ENCODE assay signal across 1 fruit fly cellular context in genomic region chrX:2300293-2301068, dm6.
A peak's percentile ranks its signal among the peaks of the same experiment; 100 is the strongest.
TF ChIP-seq lines count a peak whose summit lies in the region.

No protein-coding gene starts in this region.

TF ChIP-seq in whole organism, embryonic, 481 proteins besides CTCF, POLR2A, EP300 and RAD21 (continued from another document and continues in another):
- peak; percentile 90 for TF ChIP-seq CG11085 (GFP tag; IDR thresholded peaks at IDR 0.05; lab: Robert Waterston, UW)
- TF ChIP-seq Hr3 (GFP tag; optimal IDR thresholded peaks at IDR 0.05; lab: Kevin White, UChicago) = peak; percentile 90
- peak; percentile 95 for TF ChIP-seq jing (GFP tag; optimal IDR thresholded peaks at IDR 0.05; lab: Kevin White, UChicago)
- TF ChIP-seq Gsc (GFP tag; IDR thresholded peaks at IDR 0.05; lab: Robert Waterston, UW) = peak; percentile 94
- TF ChIP-seq CG12155 (GFP tag; optimal IDR thresholded peaks at IDR 0.05; lab: Kevin White, UChicago) = peak; percentile 81
- TF ChIP-seq Lpt (GFP tag; optimal IDR thresholded peaks at IDR 0.05; lab: Kevin White, UChicago) = no peak
- peak; percentile 98 for TF ChIP-seq Aef1 (GFP tag; IDR thresholded peaks at IDR 0.05; lab: Robert Waterston, UW)
- no peak for TF ChIP-seq lov (optimal IDR thresholded peaks at IDR 0.05; lab: Kevin White, UChicago)
- TF ChIP-seq lov (GFP tag; IDR thresholded peaks at IDR 0.05; lab: Robert Waterston, UW) = peak; percentile 96
- peak; percentile 84 to 90 for TF ChIP-seq Pdp1 (GFP tag; optimal IDR thresholded peaks at IDR 0.05; lab: Kevin White, UChicago)
- no peak for TF ChIP-seq mld (GFP tag; IDR thresholded peaks at IDR 0.05; lab: Robert Waterston, UW; ENCODE audit: partially characterized antibody)
- TF ChIP-seq gcm (GFP tag; optimal IDR thresholded peaks at IDR 0.05; lab: Kevin White, UChicago) = peak; percentile 94
- peak; percentile 73 for TF ChIP-seq Doc2 (GFP tag; IDR thresholded peaks at IDR 0.05; lab: Robert Waterston, UW)
- peak; percentile 93 for TF ChIP-seq chn (GFP tag; optimal IDR thresholded peaks at IDR 0.05; lab: Kevin White, UChicago)
- peak; percentile 93 for TF ChIP-seq CG1024 (GFP tag; IDR thresholded peaks at IDR 0.05; lab: Robert Waterston, UW)
- TF ChIP-seq NC2β (GFP tag; optimal IDR thresholded peaks at IDR 0.05; lab: Kevin White, UChicago) = peak; percentile 89
- peak; percentile 90 for TF ChIP-seq CG1602 (GFP tag; optimal IDR thresholded peaks at IDR 0.05; lab: Kevin White, UChicago)
- TF ChIP-seq gsb (GFP tag; IDR thresholded peaks at IDR 0.05; lab: Robert Waterston, UW) = peak; percentile 95
- peak; percentile 88 for TF ChIP-seq CG4854 (GFP tag; optimal IDR thresholded peaks at IDR 0.05; lab: Kevin White, UChicago)
- peak; percentile 75 for TF ChIP-seq mirr (GFP tag; optimal IDR thresholded peaks at IDR 0.05; lab: Kevin White, UChicago)
- peak; percentile 73 for TF ChIP-seq en (GFP tag; optimal IDR thresholded peaks at IDR 0.05; lab: Kevin White, UChicago)
- peak; percentile 93 for TF ChIP-seq shn (GFP tag; optimal IDR thresholded peaks at IDR 0.05; lab: Kevin White, UChicago)
- TF ChIP-seq B-H2 (GFP tag; optimal IDR thresholded peaks at IDR 0.05; lab: Kevin White, UChicago) = peak; percentile 19
- peak in 1 of 3 experiments; percentile 85 for TF ChIP-seq lola (GFP tag; optimal IDR thresholded peaks at IDR 0.05; lab: Kevin White, UChicago)
- peak; percentile 70 for TF ChIP-seq CG13123 (GFP tag; optimal IDR thresholded peaks at IDR 0.05; lab: Kevin White, UChicago)
- peak; percentile 95 for TF ChIP-seq oc (tag; optimal IDR thresholded peaks at IDR 0.05; lab: Kevin White, UChicago)
- peak; percentile 95 for TF ChIP-seq wdn (GFP tag; IDR thresholded peaks at IDR 0.05; lab: Robert Waterston, UW)
- TF ChIP-seq Xbp1 (GFP tag; optimal IDR thresholded peaks at IDR 0.05; lab: Kevin White, UChicago) = peak; percentile 94
- TF ChIP-seq CG10366 (GFP tag; IDR thresholded peaks at IDR 0.05; lab: Robert Waterston, UW) = peak; percentile 98
- peak; percentile 96 for TF ChIP-seq Nf-YA (GFP tag; IDR thresholded peaks at IDR 0.05; lab: Robert Waterston, UW)
- TF ChIP-seq HLH4C (GFP tag; IDR thresholded peaks at IDR 0.05; lab: Robert Waterston, UW; ENCODE audit: partially characterized antibody) = no peak
- peak; percentile 21 for TF ChIP-seq stwl (tag; optimal IDR thresholded peaks at IDR 0.05; lab: Kevin White, UChicago)
- peak; percentile 86 for TF ChIP-seq CG15011 (GFP tag; optimal IDR thresholded peaks at IDR 0.05; lab: Kevin White, UChicago)
- TF ChIP-seq CG10654 (GFP tag; optimal IDR thresholded peaks at IDR 0.05; lab: Kevin White, UChicago) = peak; percentile 84
- TF ChIP-seq Bteb2 (GFP tag; optimal IDR thresholded peaks at IDR 0.05; lab: Kevin White, UChicago) = peak; percentile 84
- TF ChIP-seq Vsx1 (GFP tag; optimal IDR thresholded peaks at IDR 0.05; lab: Kevin White, UChicago) = peak; percentile 89
- no peak for TF ChIP-seq fru (optimal IDR thresholded peaks at IDR 0.05; lab: Kevin White, UChicago)
- TF ChIP-seq CG17361 (GFP tag; IDR thresholded peaks at IDR 0.05; lab: Robert Waterston, UW) = peak; percentile 90
- peak; percentile 97 for TF ChIP-seq slbo (GFP tag; IDR thresholded peaks at IDR 0.05; lab: Robert Waterston, UW)
- peak; percentile 96 for TF ChIP-seq NfI (GFP tag; optimal IDR thresholded peaks at IDR 0.05; lab: Kevin White, UChicago)
- peak; percentile 60 for TF ChIP-seq grn (GFP tag; optimal IDR thresholded peaks at IDR 0.05; lab: Kevin White, UChicago)
- TF ChIP-seq rib (GFP tag; IDR thresholded peaks at IDR 0.05; lab: Robert Waterston, UW) = peak; percentile 94
- no peak for TF ChIP-seq amos (GFP tag; IDR thresholded peaks at IDR 0.05; lab: Robert Waterston, UW; ENCODE audit: partially characterized antibody)
- peak; percentile 98 for TF ChIP-seq CG2199 (GFP tag; IDR thresholded peaks at IDR 0.05; lab: Robert Waterston, UW)
- peak; percentile 69 for TF ChIP-seq fd102C (GFP tag; optimal IDR thresholded peaks at IDR 0.05; lab: Kevin White, UChicago)
- peak; percentile 76 for TF ChIP-seq YL-1 (GFP tag; optimal IDR thresholded peaks at IDR 0.05; lab: Kevin White, UChicago)
- peak; percentile 98 for TF ChIP-seq CG34422 (GFP tag; IDR thresholded peaks at IDR 0.05; lab: Robert Waterston, UW)
- TF ChIP-seq E2f1 (GFP tag; IDR thresholded peaks at IDR 0.05; lab: Robert Waterston, UW) = peak; percentile 97
- TF ChIP-seq cad (GFP tag; optimal IDR thresholded peaks at IDR 0.05; lab: Kevin White, UChicago) = no peak
- peak; percentile 81 for TF ChIP-seq trh (GFP tag; optimal IDR thresholded peaks at IDR 0.05; lab: Kevin White, UChicago)
- TF ChIP-seq CG30431 (GFP tag; optimal IDR thresholded peaks at IDR 0.05; lab: Kevin White, UChicago) = peak; percentile 96
- no peak for TF ChIP-seq Tbp (GFP tag; optimal IDR thresholded peaks at IDR 0.05; lab: Kevin White, UChicago)
- TF ChIP-seq Doc3 (GFP tag; IDR thresholded peaks at IDR 0.05; lab: Robert Waterston, UW; ENCODE audit: partially characterized antibody) = no peak
- TF ChIP-seq lbe (GFP tag; optimal IDR thresholded peaks at IDR 0.05; lab: Kevin White, UChicago) = peak; percentile 97
- TF ChIP-seq ewg (GFP tag; optimal IDR thresholded peaks at IDR 0.05; lab: Kevin White, UChicago) = peak; percentile 95
- peak; percentile 85 for TF ChIP-seq CG6683 (GFP tag; optimal IDR thresholded peaks at IDR 0.05; lab: Kevin White, UChicago)
- TF ChIP-seq CG12391 (tag; optimal IDR thresholded peaks at IDR 0.05; lab: Kevin White, UChicago) = peak; percentile 94
- TF ChIP-seq CG12104 (GFP tag; optimal IDR thresholded peaks at IDR 0.05; lab: Kevin White, UChicago) = peak; percentile 84
- TF ChIP-seq CG9797 (GFP tag; optimal IDR thresholded peaks at IDR 0.05; lab: Kevin White, UChicago) = peak; percentile 33
- peak; percentile 92 for TF ChIP-seq CG6813 (GFP tag; optimal IDR thresholded peaks at IDR 0.05; lab: Kevin White, UChicago)
- TF ChIP-seq CG7839 (tag; optimal IDR thresholded peaks at IDR 0.05; lab: Kevin White, UChicago) = peak; percentile 96
- TF ChIP-seq CG14014 (GFP tag; IDR thresholded peaks at IDR 0.05; lab: Robert Waterston, UW) = peak; percentile 96
- TF ChIP-seq Awh (GFP tag; IDR thresholded peaks at IDR 0.05; lab: Robert Waterston, UW) = peak; percentile 99
- TF ChIP-seq Antp (GFP tag; optimal IDR thresholded peaks at IDR 0.05; lab: Kevin White, UChicago) = peak; percentile 94
- TF ChIP-seq jumu (GFP tag; optimal IDR thresholded peaks at IDR 0.05; lab: Kevin White, UChicago) = peak; percentile 90
- peak; percentile 75 for TF ChIP-seq D19B (GFP tag; optimal IDR thresholded peaks at IDR 0.05; lab: Kevin White, UChicago)
- TF ChIP-seq CG9437 (GFP tag; optimal IDR thresholded peaks at IDR 0.05; lab: Kevin White, UChicago) = peak; percentile 88
- TF ChIP-seq CG12299 (tag; optimal IDR thresholded peaks at IDR 0.05; lab: Kevin White, UChicago) = peak; percentile 89
- TF ChIP-seq CG33557 (GFP tag; optimal IDR thresholded peaks at IDR 0.05; lab: Kevin White, UChicago) = peak; percentile 65
- peak; percentile 89 for TF ChIP-seq Lhr (GFP tag; optimal IDR thresholded peaks at IDR 0.05; lab: Kevin White, UChicago)
- peak; percentile 97 for TF ChIP-seq gem (tag; optimal IDR thresholded peaks at IDR 0.05; lab: Kevin White, UChicago)
- TF ChIP-seq D19A (tag; optimal IDR thresholded peaks at IDR 0.05; lab: Kevin White, UChicago) = peak; percentile 88
- TF ChIP-seq Rx (GFP tag; IDR thresholded peaks at IDR 0.05; lab: Robert Waterston, UW) = peak; percentile 97
- peak; percentile 64 for TF ChIP-seq CG3163 (GFP tag; optimal IDR thresholded peaks at IDR 0.05; lab: Kevin White, UChicago)
- peak; percentile 92 for TF ChIP-seq CG13775 (GFP tag; optimal IDR thresholded peaks at IDR 0.05; lab: Kevin White, UChicago)
- peak; percentile 69 for TF ChIP-seq CG3065 (GFP tag; optimal IDR thresholded peaks at IDR 0.05; lab: Kevin White, UChicago)
- TF ChIP-seq Six4 (GFP tag; optimal IDR thresholded peaks at IDR 0.05; lab: Kevin White, UChicago) = peak; percentile 75
- peak; percentile 94 for TF ChIP-seq aop (GFP tag; IDR thresholded peaks at IDR 0.05; lab: Robert Waterston, UW)
- TF ChIP-seq bcd (GFP tag; optimal IDR thresholded peaks at IDR 0.05; lab: Kevin White, UChicago) = peak; percentile 95
- TF ChIP-seq Atf3 (GFP tag; optimal IDR thresholded peaks at IDR 0.05; lab: Kevin White, UChicago) = peak; percentile 92
- TF ChIP-seq nau (GFP tag; optimal IDR thresholded peaks at IDR 0.05; lab: Kevin White, UChicago) = peak; percentile 94
- peak; percentile 95 for TF ChIP-seq CG7556 (GFP tag; optimal IDR thresholded peaks at IDR 0.05; lab: Kevin White, UChicago)
- peak; percentile 97 for TF ChIP-seq so (GFP tag; IDR thresholded peaks at IDR 0.05; lab: Robert Waterston, UW)
- TF ChIP-seq CG8924 (tag; optimal IDR thresholded peaks at IDR 0.05; lab: Kevin White, UChicago) = peak; percentile 95
- TF ChIP-seq CG30020 (tag; optimal IDR thresholded peaks at IDR 0.05; lab: Kevin White, UChicago) = peak; percentile 61
- TF ChIP-seq gro (GFP tag; optimal IDR thresholded peaks at IDR 0.05; lab: Kevin White, UChicago) = peak; percentile 85
- peak; percentile 95 for TF ChIP-seq CG4730 (GFP tag; IDR thresholded peaks at IDR 0.05; lab: Robert Waterston, UW)
- TF ChIP-seq BEAF-32 (GFP tag; optimal IDR thresholded peaks at IDR 0.05; lab: Kevin White, UChicago) = peak; percentile 9
- peak; percentile 85 for TF ChIP-seq sqz (GFP tag; optimal IDR thresholded peaks at IDR 0.05; lab: Kevin White, UChicago)
- peak; percentile 98 for TF ChIP-seq Ptx1 (GFP tag; IDR thresholded peaks at IDR 0.05; lab: Robert Waterston, UW)
- TF ChIP-seq CG2120 (GFP tag; optimal IDR thresholded peaks at IDR 0.05; lab: Kevin White, UChicago) = peak; percentile 94
- peak; percentile 88 for TF ChIP-seq pnt (GFP tag; optimal IDR thresholded peaks at IDR 0.05; lab: Kevin White, UChicago)
- TF ChIP-seq CG8089 (GFP tag; optimal IDR thresholded peaks at IDR 0.05; lab: Kevin White, UChicago) = peak; percentile 93
- peak in 1 of 2 experiments; percentile 93 for TF ChIP-seq Eip74EF (GFP tag; optimal IDR thresholded peaks at IDR 0.05; lab: Kevin White, UChicago)
- TF ChIP-seq org-1 (GFP tag; optimal IDR thresholded peaks at IDR 0.05; lab: Kevin White, UChicago) = peak; percentile 97
- TF ChIP-seq peb (GFP tag; IDR thresholded peaks at IDR 0.05; lab: Robert Waterston, UW) = peak; percentile 93
- peak; percentile 97 for TF ChIP-seq Sox102F (GFP tag; optimal IDR thresholded peaks at IDR 0.05; lab: Kevin White, UChicago)
- TF ChIP-seq CG4820 (GFP tag; optimal IDR thresholded peaks at IDR 0.05; lab: Kevin White, UChicago) = peak; percentile 89
- peak; percentile 90 for TF ChIP-seq Usf (GFP tag; optimal IDR thresholded peaks at IDR 0.05; lab: Kevin White, UChicago)
- peak in 1 of 2 experiments; percentile 93 for TF ChIP-seq eve (GFP tag; optimal IDR thresholded peaks at IDR 0.05; lab: Kevin White, UChicago)
- TF ChIP-seq zfh1 (GFP tag; IDR thresholded peaks at IDR 0.05; lab: Robert Waterston, UW) = peak; percentile 97
- TF ChIP-seq CG12942 (GFP tag; optimal IDR thresholded peaks at IDR 0.05; lab: Kevin White, UChicago) = peak; percentile 89
- TF ChIP-seq HmgD (GFP tag; optimal IDR thresholded peaks at IDR 0.05; lab: Kevin White, UChicago) = peak; percentile 74
- peak; percentile 94 for TF ChIP-seq CG7786 (GFP tag; optimal IDR thresholded peaks at IDR 0.05; lab: Kevin White, UChicago)
- peak; percentile 22 for TF ChIP-seq Elba2 (GFP tag; optimal IDR thresholded peaks at IDR 0.05; lab: Kevin White, UChicago)
- TF ChIP-seq Meics (GFP tag; optimal IDR thresholded peaks at IDR 0.05; lab: Kevin White, UChicago) = peak; percentile 92
- TF ChIP-seq klu (GFP tag; IDR thresholded peaks at IDR 0.05; lab: Robert Waterston, UW) = peak; percentile 88
- peak; percentile 68 for TF ChIP-seq ERR (GFP tag; optimal IDR thresholded peaks at IDR 0.05; lab: Kevin White, UChicago)
- TF ChIP-seq abd-A (tag; optimal IDR thresholded peaks at IDR 0.05; lab: Kevin White, UChicago) = no peak
- TF ChIP-seq insv (GFP tag; optimal IDR thresholded peaks at IDR 0.05; lab: Kevin White, UChicago) = peak in 1 of 2 experiments; percentile 45
- peak; percentile 96 for TF ChIP-seq CG1529 (GFP tag; optimal IDR thresholded peaks at IDR 0.05; lab: Kevin White, UChicago)
- peak; percentile 35 for TF ChIP-seq ftz-f1 (GFP tag; optimal IDR thresholded peaks at IDR 0.05; lab: Kevin White, UChicago)
- TF ChIP-seq CG6689 (GFP tag; IDR thresholded peaks at IDR 0.05; lab: Robert Waterston, UW) = peak; percentile 97
- peak; percentile 90 for TF ChIP-seq gsb-n (tag; optimal IDR thresholded peaks at IDR 0.05; lab: Kevin White, UChicago)
- no peak for TF ChIP-seq Sin3A (optimal IDR thresholded peaks at IDR 0.05; lab: Kevin White, UChicago)
- peak; percentile 77 for TF ChIP-seq CG6765 (GFP tag; optimal IDR thresholded peaks at IDR 0.05; lab: Kevin White, UChicago)
- TF ChIP-seq zfh2 (GFP tag; optimal IDR thresholded peaks at IDR 0.05; lab: Kevin White, UChicago) = peak; percentile 87
- peak; percentile 31; the same call in 1 of the 3 replicates for TF ChIP-seq Opbp (GFP tag; IDR thresholded peaks at IDR 0.05; lab: Robert Waterston, UW; ENCODE audit: partially characterized antibody)
- TF ChIP-seq CG3838 (GFP tag; optimal IDR thresholded peaks at IDR 0.05; lab: Kevin White, UChicago) = peak; percentile 87
- TF ChIP-seq CG16815 (GFP tag; optimal IDR thresholded peaks at IDR 0.05; lab: Kevin White, UChicago) = peak; percentile 95
- peak; percentile 96 for TF ChIP-seq corto (GFP tag; optimal IDR thresholded peaks at IDR 0.05; lab: Kevin White, UChicago)
- TF ChIP-seq CG15696 (tag; optimal IDR thresholded peaks at IDR 0.05; lab: Kevin White, UChicago) = peak; percentile 59
- TF ChIP-seq Hr78 (GFP tag; optimal IDR thresholded peaks at IDR 0.05; lab: Kevin White, UChicago) = peak in 1 of 2 experiments; percentile 84
- TF ChIP-seq CG1603 (tag; optimal IDR thresholded peaks at IDR 0.05; lab: Kevin White, UChicago) = peak; percentile 98
- TF ChIP-seq Hr51 (GFP tag; optimal IDR thresholded peaks at IDR 0.05; lab: Kevin White, UChicago) = peak; percentile 89 to 96
- peak; percentile 76 for TF ChIP-seq Nf-YB (GFP tag; optimal IDR thresholded peaks at IDR 0.05; lab: Kevin White, UChicago)
- peak; percentile 88 for TF ChIP-seq CG6175 (GFP tag; IDR thresholded peaks at IDR 0.05; lab: Robert Waterston, UW)
- no peak for TF ChIP-seq sna (GFP tag; IDR thresholded peaks at IDR 0.05; lab: Robert Waterston, UW; ENCODE audit: partially characterized antibody)
- no peak for TF ChIP-seq Dfd (GFP tag; optimal IDR thresholded peaks at IDR 0.05; lab: Kevin White, UChicago)
- TF ChIP-seq CG12744 (GFP tag; optimal IDR thresholded peaks at IDR 0.05; lab: Kevin White, UChicago) = peak; percentile 83
- TF ChIP-seq CG15601 (tag; optimal IDR thresholded peaks at IDR 0.05; lab: Kevin White, UChicago) = peak; percentile 91
- TF ChIP-seq CG10321 (GFP tag; IDR thresholded peaks at IDR 0.05; lab: Robert Waterston, UW) = peak; percentile 84
